Worm (Caenorhabditis elegans): ENCODE results near the gene srh-4.
A peak's percentile ranks its signal among the peaks of the same experiment; 100 is the strongest.

srh-4 gene

ce11 chrV:4007927-4008326 lies 2.3 kb upstream of the srh-4 start, which contains the start of gene srh-7:
TSS of gene srh-7 (plus strand) at chrV:4008227.
- TF ChIP-seq unc-39 (tag; optimal IDR thresholded peaks at IDR 0.05) = no peak
- no peak for TF ChIP-seq nhr-237 (tag; optimal IDR thresholded peaks at IDR 0.05)
- no peak for TF ChIP-seq nhr-12 (tag; optimal IDR thresholded peaks at IDR 0.05)
- TF ChIP-seq tbx-2 (tag; optimal IDR thresholded peaks at IDR 0.05) = no peak
- no peak for TF ChIP-seq nhr-28 (tag; optimal IDR thresholded peaks at IDR 0.05)
- TF ChIP-seq nfya-1 (tag; optimal IDR thresholded peaks at IDR 0.05; ENCODE audit: insufficient read depth) = no peak
- no peak for TF ChIP-seq snpc-4 (tag; optimal IDR thresholded peaks at IDR 0.05)

DNA sequence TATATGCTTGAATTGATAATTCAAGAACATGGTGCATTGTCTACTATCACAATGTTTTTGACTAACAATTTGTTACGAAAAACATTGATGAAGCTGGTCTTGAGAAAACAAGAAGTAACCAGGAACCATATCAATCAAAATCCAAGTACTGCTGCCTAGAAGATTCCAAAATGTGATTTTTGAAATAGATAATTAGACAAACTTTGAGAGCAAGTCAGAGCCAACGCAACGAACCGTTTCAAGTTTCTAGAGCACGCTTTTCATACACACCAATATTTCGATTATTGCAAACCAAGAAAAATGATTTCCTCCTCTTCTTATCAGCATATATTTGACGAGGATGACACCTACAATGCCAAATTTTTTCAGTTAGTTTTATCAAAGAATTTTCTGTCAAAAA lies 6.5 kb downstream of the srh-4 start, which contains the start of gene srw-89:
srw-89 (plus strand) TSS at position 301 of the 400 bp plus-strand sequence.
- TF ChIP-seq egl-27 (tag; optimal IDR thresholded peaks at IDR 0.05) (no peak), ama-1 (optimal IDR thresholded peaks at IDR 0.05) (no peak), nhr-77 (tag; optimal IDR thresholded peaks at IDR 0.05) (no peak), fkh-2 (tag; optimal IDR thresholded peaks at IDR 0.05) (no peak)

ce11 chrV:4018591-4018990 lies 8.3 kb downstream of the srh-4 start:
- TF ChIP-seq ztf-4 (tag; optimal IDR thresholded peaks at IDR 0.05) = no peak
- no peak for TF ChIP-seq ztf-11 (tag; optimal IDR thresholded peaks at IDR 0.05)
- no peak for TF ChIP-seq snpc-4 (tag; optimal IDR thresholded peaks at IDR 0.05)
- TF ChIP-seq ceh-9 (tag; optimal IDR thresholded peaks at IDR 0.05) = no peak
- no peak for TF ChIP-seq nhr-28 (tag; optimal IDR thresholded peaks at IDR 0.05)
- TF ChIP-seq elt-2 (tag; optimal IDR thresholded peaks at IDR 0.05) = no peak

DNA sequence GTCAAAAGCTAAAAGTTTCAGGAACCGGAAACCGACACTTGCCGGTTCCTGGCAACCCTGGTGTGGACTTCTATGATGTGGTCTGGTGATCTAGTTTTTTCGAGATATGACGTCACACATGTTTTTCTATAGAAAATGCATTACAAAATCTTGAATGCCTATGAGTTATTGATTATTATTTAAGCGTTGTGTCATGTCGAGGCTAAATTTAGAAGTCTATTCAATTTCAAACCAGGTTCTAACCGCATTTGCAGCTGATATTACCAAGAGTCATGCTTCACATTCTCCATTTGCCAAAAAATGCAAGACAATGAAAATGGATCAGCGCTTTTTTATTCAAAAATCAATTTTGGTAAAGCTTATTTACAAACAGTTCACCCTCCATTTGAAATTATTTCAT lies 8.9 kb downstream of the srh-4 start, which contains the start of gene K09D9.3:
K09D9.3 (plus strand) TSS at position 301 of the 400 bp plus-strand sequence.
- no peak for TF ChIP-seq ceh-9 (tag; optimal IDR thresholded peaks at IDR 0.05)
- no peak for TF ChIP-seq mml-1 (tag; optimal IDR thresholded peaks at IDR 0.05)
- TF ChIP-seq sea-2 (GFP tag; optimal IDR thresholded peaks at IDR 0.05) = no peak
- no peak for TF ChIP-seq aly-2 (tag; optimal IDR thresholded peaks at IDR 0.05)
- TF ChIP-seq ZK546.5 (tag; optimal IDR thresholded peaks at IDR 0.05) = no peak
- TF ChIP-seq nhr-25 (tag; optimal IDR thresholded peaks at IDR 0.05) = no peak
- no peak for TF ChIP-seq hmg-11 (tag; optimal IDR thresholded peaks at IDR 0.05)
- no peak for TF ChIP-seq ama-1 (optimal IDR thresholded peaks at IDR 0.05)
- no peak for TF ChIP-seq ceh-28 (tag; optimal IDR thresholded peaks at IDR 0.05)
- TF ChIP-seq daf-12 (tag; optimal IDR thresholded peaks at IDR 0.05) = no peak

DNA sequence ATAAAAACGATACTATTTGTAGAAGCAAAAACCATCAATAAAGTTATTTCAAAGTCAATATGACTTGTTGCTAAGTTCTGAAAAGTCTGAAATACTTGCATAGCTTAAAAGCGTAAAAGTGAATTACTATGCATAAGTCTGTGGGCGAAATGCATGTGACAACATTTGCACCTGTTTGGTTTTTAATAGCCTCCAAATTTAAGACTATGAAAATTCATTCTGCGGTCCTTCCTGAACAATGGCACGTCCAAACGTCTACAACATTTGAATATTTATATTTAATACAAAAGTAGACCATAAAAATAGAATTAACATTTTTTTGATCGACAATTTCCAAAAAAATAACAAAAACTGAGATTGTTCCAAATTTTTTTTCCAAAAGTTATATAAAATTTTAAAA lies 11.5 kb downstream of the srh-4 start, which contains the start of gene K09D9.14:
K09D9.14 (minus strand) TSS at position 101 of the 400 bp plus-strand sequence.
- no peak for TF ChIP-seq ztf-11 (tag; optimal IDR thresholded peaks at IDR 0.05)
- TF ChIP-seq ceh-9 (tag; optimal IDR thresholded peaks at IDR 0.05) = no peak
- no peak for TF ChIP-seq fkh-10 (GFP tag; optimal IDR thresholded peaks at IDR 0.05)
- TF ChIP-seq nfya-1 (tag; optimal IDR thresholded peaks at IDR 0.05; ENCODE audit: insufficient read depth) = no peak
- TF ChIP-seq egl-5 (tag; optimal IDR thresholded peaks at IDR 0.05) = no peak
- TF ChIP-seq ama-1 (optimal IDR thresholded peaks at IDR 0.05) = no peak
- no peak for TF ChIP-seq sea-2 (GFP tag; optimal IDR thresholded peaks at IDR 0.05)
- TF ChIP-seq nhr-11 (tag; optimal IDR thresholded peaks at IDR 0.05) = no peak
- no peak for TF ChIP-seq unc-62 (GFP tag; optimal IDR thresholded peaks at IDR 0.05)
- no peak for TF ChIP-seq ceh-82 (tag; optimal IDR thresholded peaks at IDR 0.05)
- no peak for TF ChIP-seq nhr-25 (tag; optimal IDR thresholded peaks at IDR 0.05)
- TF ChIP-seq mml-1 (tag; optimal IDR thresholded peaks at IDR 0.05) = no peak
- no peak for TF ChIP-seq aly-2 (tag; optimal IDR thresholded peaks at IDR 0.05)

- TF ChIP-seq ceh-9 (tag; optimal IDR thresholded peaks at IDR 0.05) (no peak), tbx-2 (tag; optimal IDR thresholded peaks at IDR 0.05) (no peak), jun-1 (tag; optimal IDR thresholded peaks at IDR 0.05) (no peak), ztf-11 (tag; optimal IDR thresholded peaks at IDR 0.05) (no peak), mml-1 (tag; optimal IDR thresholded peaks at IDR 0.05) (no peak)
Observed at ce11 chrV:4022309-4022708, 12.0 kb downstream of the srh-4 start, which contains the start of gene cyp-35A3. TSS of gene cyp-35A3 (plus strand) at chrV:4022609.

DNA sequence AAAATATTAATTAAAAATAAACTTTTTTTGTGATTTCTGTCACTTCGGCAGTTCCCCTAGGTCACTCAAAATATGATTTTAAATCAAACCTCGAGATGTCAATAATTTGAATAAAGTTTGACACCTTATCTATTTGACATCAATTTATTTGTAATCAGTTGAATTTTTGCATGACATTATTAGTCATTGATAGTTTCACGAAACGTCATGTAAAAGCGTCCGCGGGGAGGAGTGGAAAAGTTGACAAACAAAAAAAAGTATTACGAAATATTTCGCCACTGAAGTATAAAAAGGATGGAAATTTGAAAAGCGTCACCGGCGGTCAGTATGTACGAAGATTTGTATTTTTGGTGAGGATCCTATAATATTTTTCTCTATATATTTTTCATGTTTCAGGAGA lies 14.5 kb downstream of the srh-4 start, which contains the start of gene K09D9.1:
K09D9.1 (plus strand) TSS at position 271 of the 400 bp plus-strand sequence.
- TF ChIP-seq pqm-1 (tag; optimal IDR thresholded peaks at IDR 0.05) (peak; percentile 81), elt-2 (tag; optimal IDR thresholded peaks at IDR 0.05) (peak; percentile 92), ztf-11 (tag; optimal IDR thresholded peaks at IDR 0.05) (no peak), jun-1 (tag; optimal IDR thresholded peaks at IDR 0.05) (peak; percentile 64)
